Worm (Caenorhabditis elegans) whole organism, L2 larva: ENCODE measurements around the gene B0391.14.
A peak's percentile ranks its signal among the peaks of the same experiment; 100 is the strongest.

Experiments
- C34F6.9 ChIP-seq: fragments of 150-350 bp; optimal IDR thresholded peaks from 2 replicates; lab custom pipeline; 2014; ENCODE audit warnings: missing biosample characterization, missing genetic modification characterization
- F13H6.1 ChIP-seq: sonication (generic microtip); optimal IDR thresholded peaks from 2 replicates; lab custom pipeline; 2016; ENCODE audit warnings: missing genetic modification characterization, missing compliant biosample characterization
- R02D3.7 ChIP-seq: fragments of 150-350 bp; optimal IDR thresholded peaks from 2 replicates; lab custom pipeline; 2014; ENCODE audit warnings: missing biosample characterization, missing genetic modification characterization
- Y55F3AM.14 ChIP-seq: fragments of 200-800 bp; sonication (Bioruptor generic); optimal IDR thresholded peaks from 2 replicates; lab custom pipeline; 2018; ENCODE audit warnings: mild to moderate bottlenecking, missing genetic modification characterization, missing compliant biosample characterization
- ZK546.5 ChIP-seq: sonication (generic microtip); optimal IDR thresholded peaks from 2 replicates; lab custom pipeline; 2017; ENCODE audit warnings: missing biosample characterization, missing genetic modification characterization
- alr-1 ChIP-seq: fragments of 150-350 bp; optimal IDR thresholded peaks from 2 replicates; lab custom pipeline; 2014; ENCODE audit warnings: missing biosample characterization, missing genetic modification characterization
- aly-2 ChIP-seq: fragments of 150-350 bp; optimal IDR thresholded peaks from 2 replicates; lab custom pipeline; 2014; ENCODE audit warnings: missing biosample characterization, missing genetic modification characterization
- ama-1 ChIP-seq: fragments of 150-350 bp; optimal IDR thresholded peaks from 2 replicates; lab custom pipeline; 2018; ENCODE audit warnings: inconsistent platforms
- blmp-1 ChIP-seq: sonication (generic microtip); optimal IDR thresholded peaks from 2 replicates; lab custom pipeline; 2017; ENCODE audit warnings: missing genetic modification characterization, mild to moderate bottlenecking, missing compliant biosample characterization, antibody characterized with exemption, moderate library complexity; ENCODE audit not compliant: insufficient read depth
- ceh-16 ChIP-seq: fragments of 150-350 bp; optimal IDR thresholded peaks from 2 replicates; lab custom pipeline; 2014; ENCODE audit warnings: missing biosample characterization, missing genetic modification characterization
- ceh-82 ChIP-seq: fragments of 150-350 bp; optimal IDR thresholded peaks from 2 replicates; lab custom pipeline; 2014; ENCODE audit warnings: missing biosample characterization, missing genetic modification characterization
- crh-2 ChIP-seq: sonication (generic microtip); optimal IDR thresholded peaks from 2 replicates; lab custom pipeline; 2017; ENCODE audit warnings: missing biosample characterization, missing genetic modification characterization
- dmd-4 ChIP-seq: sonication (generic microtip); optimal IDR thresholded peaks from 2 replicates; lab custom pipeline; 2017; ENCODE audit warnings: missing biosample characterization, missing genetic modification characterization
- egl-27 ChIP-seq: sonication (generic microtip); optimal IDR thresholded peaks from 3 replicates; lab custom pipeline; 2017; ENCODE audit warnings: missing biosample characterization, missing genetic modification reagents, missing genetic modification characterization
- elt-1 ChIP-seq: fragments of 150-350 bp; optimal IDR thresholded peaks from 2 replicates; lab custom pipeline; 2014; ENCODE audit warnings: missing biosample characterization, missing genetic modification characterization
- elt-3 ChIP-seq: sonication (generic microtip); optimal IDR thresholded peaks from 2 replicates; lab custom pipeline; 2017; ENCODE audit warnings: missing biosample characterization, missing genetic modification characterization
- fos-1 ChIP-seq: fragments of 150-350 bp; optimal IDR thresholded peaks from 2 replicates; lab custom pipeline; 2014; ENCODE audit warnings: missing biosample characterization, missing genetic modification characterization
- gmeb-1 ChIP-seq: fragments of 150-350 bp; optimal IDR thresholded peaks from 2 replicates; lab custom pipeline; 2014; ENCODE audit warnings: missing biosample characterization, missing genetic modification characterization
- lin-11 ChIP-seq: fragments of 150-350 bp; sonication (generic microtip); optimal IDR thresholded peaks from 2 replicates; lab custom pipeline; 2014; ENCODE audit warnings: missing biosample characterization, missing genetic modification characterization, inconsistent platforms, mixed read lengths
- lin-13 ChIP-seq: fragments of 150-350 bp; optimal IDR thresholded peaks from 2 replicates; lab custom pipeline; 2014; ENCODE audit warnings: missing biosample characterization, missing genetic modification reagents, missing genetic modification characterization
- lin-39 ChIP-seq: fragments of 150-350 bp; optimal IDR thresholded peaks from 2 replicates; lab custom pipeline; 2014; ENCODE audit warnings: missing biosample characterization, missing genetic modification reagents, missing genetic modification characterization
- lsy-2 ChIP-seq, 2 experiments: fragments of 150-350 bp in 1 of 2; sonication (generic microtip) in 1 of 2; optimal IDR thresholded peaks; 2 replicates each; lab custom pipeline; 2014 to 2017; ENCODE audit warnings: missing biosample characterization in 2 of 2, missing genetic modification characterization in 2 of 2
- mab-5 ChIP-seq: fragments of 150-350 bp; optimal IDR thresholded peaks from 2 replicates; lab custom pipeline; 2014; ENCODE audit warnings: missing biosample characterization, missing genetic modification characterization
- mbf-1 ChIP-seq: sonication (generic microtip); optimal IDR thresholded peaks from 2 replicates; lab custom pipeline; 2017; ENCODE audit warnings: missing biosample characterization, missing genetic modification characterization
- mdl-1 ChIP-seq, 2 experiments: fragments of 150-350 bp in 1 of 2; sonication (generic microtip) in 1 of 2; optimal IDR thresholded peaks; 2 replicates each; lab custom pipeline; 2017; ENCODE audit warnings: missing biosample characterization in 2 of 2, missing genetic modification characterization in 2 of 2
- nhr-10 ChIP-seq: sonication (generic microtip); optimal IDR thresholded peaks from 2 replicates; lab custom pipeline; 2017; ENCODE audit warnings: missing biosample characterization, missing genetic modification characterization
- nhr-11 ChIP-seq: fragments of 150-350 bp; optimal IDR thresholded peaks from 2 replicates; lab custom pipeline; 2014; ENCODE audit warnings: missing biosample characterization, missing genetic modification characterization
- nhr-12 ChIP-seq: fragments of 150-350 bp; optimal IDR thresholded peaks from 2 replicates; lab custom pipeline; 2014; ENCODE audit warnings: missing biosample characterization, missing genetic modification characterization
- nhr-129 ChIP-seq: fragments of 150-350 bp; optimal IDR thresholded peaks from 2 replicates; lab custom pipeline; 2014; ENCODE audit warnings: missing biosample characterization, missing genetic modification characterization
- nhr-21 ChIP-seq: fragments of 150-350 bp; optimal IDR thresholded peaks from 2 replicates; lab custom pipeline; 2014; ENCODE audit warnings: missing biosample characterization, missing genetic modification characterization
- nhr-23 ChIP-seq: fragments of 150-350 bp; optimal IDR thresholded peaks from 2 replicates; lab custom pipeline; 2014; ENCODE audit warnings: missing biosample characterization, missing genetic modification reagents, missing genetic modification characterization
- nhr-237 ChIP-seq: fragments of 150-350 bp; optimal IDR thresholded peaks from 2 replicates; lab custom pipeline; 2014; ENCODE audit warnings: missing biosample characterization, missing genetic modification characterization
- nhr-25 ChIP-seq: fragments of 150-350 bp; sonication (generic microtip); optimal IDR thresholded peaks from 3 replicates; lab custom pipeline; 2014; ENCODE audit warnings: missing biosample characterization, missing genetic modification characterization
- nhr-6 ChIP-seq: fragments of 150-350 bp; optimal IDR thresholded peaks from 2 replicates; lab custom pipeline; 2014; ENCODE audit warnings: missing biosample characterization, missing genetic modification characterization
- nhr-77 ChIP-seq: fragments of 150-350 bp; optimal IDR thresholded peaks from 2 replicates; lab custom pipeline; 2014; ENCODE audit warnings: missing biosample characterization, missing genetic modification characterization
- sem-4 ChIP-seq: fragments of 150-350 bp; optimal IDR thresholded peaks from 2 replicates; lab custom pipeline; 2014; ENCODE audit warnings: missing biosample characterization, missing genetic modification reagents, missing genetic modification characterization
- skn-1 ChIP-seq: sonication (generic microtip); optimal IDR thresholded peaks from 2 replicates; lab custom pipeline; 2017; ENCODE audit warnings: missing biosample characterization, missing genetic modification characterization
- sma-3 ChIP-seq: sonication (generic microtip); optimal IDR thresholded peaks from 2 replicates; lab custom pipeline; 2016; ENCODE audit warnings: missing genetic modification reagents, missing genetic modification characterization, missing compliant biosample characterization
- sma-9 ChIP-seq, 2 experiments: fragments of 150-350 bp in 1 of 2; sonication (generic microtip) in 1 of 2; optimal IDR thresholded peaks; 2 replicates each; lab custom pipeline; 2014 to 2016; ENCODE audit warnings: missing genetic modification characterization in 2 of 2, mild to moderate bottlenecking in 1 of 2, missing biosample characterization in 1 of 2, missing compliant biosample characterization in 1 of 2, missing genetic modification reagents in 1 of 2, moderate library complexity in 1 of 2
- snpc-4 ChIP-seq: fragments of 150-350 bp; optimal IDR thresholded peaks from 2 replicates; lab custom pipeline; 2014; ENCODE audit warnings: missing biosample characterization, missing genetic modification characterization
- unc-39 ChIP-seq: fragments of 150-350 bp; optimal IDR thresholded peaks from 2 replicates; lab custom pipeline; 2014; ENCODE audit warnings: missing biosample characterization, missing genetic modification characterization
- unc-55 ChIP-seq: fragments of 150-350 bp; sonication (generic microtip); optimal IDR thresholded peaks from 3 replicates; lab custom pipeline; 2014; ENCODE audit warnings: missing biosample characterization, missing genetic modification reagents, missing genetic modification characterization
- unc-62 ChIP-seq: fragments of 150-350 bp; optimal IDR thresholded peaks from 2 replicates; lab custom pipeline; 2014; ENCODE audit warnings: missing biosample characterization, missing genetic modification reagents, missing genetic modification characterization
- zag-1 ChIP-seq: fragments of 150-350 bp; optimal IDR thresholded peaks from 2 replicates; lab custom pipeline; 2014; ENCODE audit warnings: missing biosample characterization, missing genetic modification characterization
- ztf-1 ChIP-seq: fragments of 200-800 bp; sonication (Bioruptor generic); conservative IDR thresholded peaks from 2 replicates; pipeline ENCODE4 v1.3.6; 2022; ENCODE audit warnings: missing genetic modification characterization, missing compliant biosample characterization
- ztf-11 ChIP-seq: sonication (generic microtip); optimal IDR thresholded peaks from 2 replicates; lab custom pipeline; 2017; ENCODE audit warnings: missing biosample characterization, missing genetic modification characterization
- ztf-4 ChIP-seq: fragments of 150-350 bp; optimal IDR thresholded peaks from 2 replicates; lab custom pipeline; 2014; ENCODE audit warnings: missing biosample characterization, missing genetic modification characterization

Gene B0391.14

ce11 chrV:15559729-15560128 is 39.9 kb downstream of the B0391.14 start:
- no peak for TF ChIP-seq nhr-12 (tag; lab: Kevin White, UChicago)
- TF ChIP-seq mbf-1 (tag; lab: Kevin White, UChicago): no peak
- TF ChIP-seq sma-3: no peak
- no peak for TF ChIP-seq unc-55 (GFP tag; lab: Kevin White, UChicago)
- no peak for TF ChIP-seq egl-27
- TF ChIP-seq nhr-237 (tag; lab: Kevin White, UChicago): no peak
- no peak for TF ChIP-seq R02D3.7
- no peak for TF ChIP-seq ama-1 (lab: Kevin White, UChicago)
- no peak for TF ChIP-seq ceh-16 (tag; lab: Kevin White, UChicago)
- TF ChIP-seq lsy-2 (tag; optimal IDR thresholded peaks at IDR 0.05; lab: Kevin White, UChicago): no peak
- TF ChIP-seq unc-39: no peak
- TF ChIP-seq mab-5 (tag; lab: Kevin White, UChicago): no peak

ce11 chrV:15559047-15559446 is 40.6 kb downstream of the B0391.14 start, which contains the start of gene acr-18:
Gene acr-18, minus strand, starts transcription at chrV:15559147.
- TF ChIP-seq aly-2 (no peak), R02D3.7 (no peak), nhr-25 (tag; lab: Kevin White, UChicago) (no peak), ZK546.5 (tag; lab: Kevin White, UChicago) (no peak), ama-1 (lab: Kevin White, UChicago) (no peak), alr-1 (no peak), nhr-237 (tag; lab: Kevin White, UChicago) (no peak)

ce11 chrV:15553869-15554268 is 45.8 kb downstream of the B0391.14 start:
- TF ChIP-seq nhr-129 (peak; percentile 55), ztf-4 (tag; lab: Kevin White, UChicago) (no peak), ztf-1 (no peak), ZK546.5 (tag; lab: Kevin White, UChicago) (no peak), mdl-1 (tag; optimal IDR thresholded peaks at IDR 0.05; lab: Kevin White, UChicago) (no peak), lin-39 (tag; lab: Kevin White, UChicago) (no peak), egl-27 (no peak), mbf-1 (tag; lab: Kevin White, UChicago) (no peak), blmp-1 (tag; lab: Kevin White, UChicago) (no peak), skn-1 (tag; lab: Kevin White, UChicago) (no peak), ama-1 (lab: Kevin White, UChicago) (no peak), nhr-6 (tag; lab: Kevin White, UChicago) (no peak), ztf-11 (tag; lab: Kevin White, UChicago) (no peak), fos-1 (no peak), zag-1 (tag; lab: Kevin White, UChicago) (no peak), sem-4 (tag; lab: Kevin White, UChicago) (no peak), unc-55 (GFP tag; lab: Kevin White, UChicago) (peak; percentile 26), F13H6.1 (tag; lab: Kevin White, UChicago) (no peak), ceh-82 (tag; lab: Kevin White, UChicago) (no peak), alr-1 (no peak), lin-11 (no peak), elt-3 (tag; lab: Kevin White, UChicago) (no peak), unc-62 (no peak), nhr-25 (tag; lab: Kevin White, UChicago) (no peak), crh-2 (peak; percentile 37), nhr-237 (tag; lab: Kevin White, UChicago) (no peak), C34F6.9 (tag; lab: Kevin White, UChicago) (no peak), gmeb-1 (peak; percentile 20), sma-9 (GFP tag; optimal IDR thresholded peaks at IDR 0.05; lab: Kevin White, UChicago) (peak; percentile 3), sma-9 (tag; optimal IDR thresholded peaks at IDR 0.05; lab: Kevin White, UChicago) (no peak), nhr-23 (no peak), nhr-77 (tag; lab: Kevin White, UChicago) (no peak), lin-13 (GFP tag; lab: Kevin White, UChicago) (no peak), elt-1 (no peak), sma-3 (no peak), unc-39 (no peak), ceh-16 (tag; lab: Kevin White, UChicago) (no peak), dmd-4 (tag; lab: Kevin White, UChicago) (no peak), aly-2 (no peak), lsy-2 (tag; optimal IDR thresholded peaks at IDR 0.05; lab: Kevin White, UChicago) (peak in 1 of 2 experiments; percentile 20), snpc-4 (tag; lab: Kevin White, UChicago) (no peak), nhr-21 (no peak), nhr-12 (tag; lab: Kevin White, UChicago) (no peak), nhr-11 (tag; lab: Kevin White, UChicago) (no peak), nhr-10 (tag; lab: Kevin White, UChicago) (no peak), Y55F3AM.14 (GFP tag; lab: Kevin White, UChicago) (no peak), mab-5 (tag; lab: Kevin White, UChicago) (no peak)
